In genomic region chr2L:5254105-5254711, dm6 we compare ENCODE assay signal across 1 fruit fly cellular context.
TF ChIP-seq lines count a peak whose summit lies in the region.

No protein-coding gene starts in this region.

TF ChIP-seq in whole organism, embryonic, 481 proteins besides CTCF, POLR2A, EP300 and RAD21 (continued from another document):
- TF ChIP-seq CG10321 (GFP tag; IDR thresholded peaks at IDR 0.05; lab: Robert Waterston, UW) (no peak), CG7987 (GFP tag; optimal IDR thresholded peaks at IDR 0.05; lab: Kevin White, UChicago) (no peak), CG4282 (GFP tag; optimal IDR thresholded peaks at IDR 0.05; lab: Kevin White, UChicago) (no peak), Hmx (GFP tag; optimal IDR thresholded peaks at IDR 0.05; lab: Kevin White, UChicago) (no peak), bsh (GFP tag; optimal IDR thresholded peaks at IDR 0.05; lab: Kevin White, UChicago) (peak; percentile 57 to 79), CG12219 (GFP tag; optimal IDR thresholded peaks at IDR 0.05; lab: Kevin White, UChicago) (no peak), jumu (GFP tag; optimal IDR thresholded peaks at IDR 0.05; lab: Kevin White, UChicago) (no peak), stc (GFP tag; IDR thresholded peaks at IDR 0.05; lab: Robert Waterston, UW) (no peak), Med (GFP tag; lab: Kevin White, UChicago) (peak; percentile 56), B-H2 (GFP tag; optimal IDR thresholded peaks at IDR 0.05; lab: Kevin White, UChicago) (no peak), Kr (GFP tag; optimal IDR thresholded peaks at IDR 0.05; lab: Kevin White, UChicago) (no peak), CG11093 (GFP tag; IDR thresholded peaks at IDR 0.05; lab: Robert Waterston, UW) (no peak), ato (GFP tag; IDR thresholded peaks at IDR 0.05; lab: Robert Waterston, UW; ENCODE audit: partially characterized antibody) (no peak), sisA (GFP tag; IDR thresholded peaks at IDR 0.05; lab: Robert Waterston, UW) (no peak), tna (GFP tag; IDR thresholded peaks at IDR 0.05; lab: Robert Waterston, UW; ENCODE audit: partially characterized antibody) (no peak), Ssrp (tag; optimal IDR thresholded peaks at IDR 0.05; lab: Kevin White, UChicago) (peak; percentile 12), zfh2 (GFP tag; optimal IDR thresholded peaks at IDR 0.05; lab: Kevin White, UChicago) (no peak), sens (GFP tag; lab: Kevin White, UChicago) (peak; percentile 27), CG12659 (GFP tag; optimal IDR thresholded peaks at IDR 0.05; lab: Kevin White, UChicago) (no peak), NC2β (GFP tag; optimal IDR thresholded peaks at IDR 0.05; lab: Kevin White, UChicago) (no peak), Hand (GFP tag; optimal IDR thresholded peaks at IDR 0.05; lab: Kevin White, UChicago) (no peak), Sox102F (GFP tag; optimal IDR thresholded peaks at IDR 0.05; lab: Kevin White, UChicago) (peak; percentile 28), Vsx1 (GFP tag; optimal IDR thresholded peaks at IDR 0.05; lab: Kevin White, UChicago) (no peak), BtbVII (GFP tag; optimal IDR thresholded peaks at IDR 0.05; lab: Kevin White, UChicago) (no peak), CG8281 (tag; optimal IDR thresholded peaks at IDR 0.05; lab: Kevin White, UChicago) (no peak), Lim3 (GFP tag; IDR thresholded peaks at IDR 0.05; lab: Robert Waterston, UW) (no peak), CG30403 (GFP tag; optimal IDR thresholded peaks at IDR 0.05; lab: Kevin White, UChicago) (no peak), Ravus (GFP tag; IDR thresholded peaks at IDR 0.05; lab: Robert Waterston, UW) (no peak), Drgx (GFP tag; IDR thresholded peaks at IDR 0.05; lab: Robert Waterston, UW) (peak; percentile 72), gcm (GFP tag; optimal IDR thresholded peaks at IDR 0.05; lab: Kevin White, UChicago) (no peak), CG31441 (GFP tag; IDR thresholded peaks at IDR 0.05; lab: Robert Waterston, UW) (peak; percentile 26; the same call in 1 of the 2 replicates), CG4820 (GFP tag; optimal IDR thresholded peaks at IDR 0.05; lab: Kevin White, UChicago) (no peak), Atf-2 (GFP tag; optimal IDR thresholded peaks at IDR 0.05; lab: Kevin White, UChicago) (no peak), dmrt99B (tag; optimal IDR thresholded peaks at IDR 0.05; lab: Kevin White, UChicago) (peak; percentile 13), Lhr (GFP tag; optimal IDR thresholded peaks at IDR 0.05; lab: Kevin White, UChicago) (no peak), D (optimal IDR thresholded peaks at IDR 0.05; lab: Kevin White, UChicago) (no peak), D (GFP tag; optimal IDR thresholded peaks at IDR 0.05; lab: Kevin White, UChicago) (peak; percentile 6), Dip3 (GFP tag; optimal IDR thresholded peaks at IDR 0.05; lab: Kevin White, UChicago) (no peak), Asciz (GFP tag; optimal IDR thresholded peaks at IDR 0.05; lab: Kevin White, UChicago) (no peak), phol (tag; optimal IDR thresholded peaks at IDR 0.05; lab: Kevin White, UChicago) (peak; percentile 23), Xrp1 (GFP tag; IDR thresholded peaks at IDR 0.05; lab: Robert Waterston, UW) (peak; percentile 31; the same call in 1 of the 2 replicates), fd96Cb (tag; optimal IDR thresholded peaks at IDR 0.05; lab: Kevin White, UChicago) (peak; percentile 10), CG8290 (GFP tag; optimal IDR thresholded peaks at IDR 0.05; lab: Kevin White, UChicago) (no peak), CG8290 (tag; optimal IDR thresholded peaks at IDR 0.05; lab: Kevin White, UChicago) (no peak), CG17912 (GFP tag; optimal IDR thresholded peaks at IDR 0.05; lab: Kevin White, UChicago) (no peak), ems (GFP tag; optimal IDR thresholded peaks at IDR 0.05; lab: Kevin White, UChicago) (no peak), nerfin-2 (GFP tag; IDR thresholded peaks at IDR 0.05; lab: Robert Waterston, UW; ENCODE audit: partially characterized antibody) (no peak), nom (GFP tag; optimal IDR thresholded peaks at IDR 0.05; lab: Kevin White, UChicago) (peak; percentile 79), CG2678 (tag; optimal IDR thresholded peaks at IDR 0.05; lab: Kevin White, UChicago) (peak; percentile 2), sna (GFP tag; IDR thresholded peaks at IDR 0.05; lab: Robert Waterston, UW; ENCODE audit: partially characterized antibody) (no peak), CG6254 (GFP tag; optimal IDR thresholded peaks at IDR 0.05; lab: Kevin White, UChicago) (no peak)
